Worm (Caenorhabditis elegans) whole organism, midembryonic: ENCODE data around the gene B0024.11.

Experiments used
- flt-1 ChIP-seq: fragments of 200-800 bp; sonication (Bioruptor generic); IDR thresholded peaks from 2 replicates; pipeline ENCODE4 v1.3.6; 2022; ENCODE audit warnings: missing genetic modification characterization, missing compliant biosample characterization
- med-1 ChIP-seq: sonication (generic microtip); optimal IDR thresholded peaks from 2 replicates; lab custom pipeline; 2017; ENCODE audit warnings: missing genetic modification characterization, mild to moderate bottlenecking, missing compliant biosample characterization, antibody characterized with exemption, missing genetic modification reagents; ENCODE audit not compliant: insufficient read depth
- ref-1 ChIP-seq: fragments of 200-800 bp; sonication (Bioruptor generic); conservative IDR thresholded peaks from 2 replicates; pipeline ENCODE4 v1.3.6; 2022; ENCODE audit warnings: missing genetic modification reagents, missing genetic modification characterization, missing compliant biosample characterization
- ztf-23 ChIP-seq: fragments of 200-800 bp; sonication (Bioruptor generic); IDR thresholded peaks from 2 replicates; pipeline ENCODE4 v1.3.6; 2022; ENCODE audit warnings: missing genetic modification reagents, missing genetic modification characterization, missing compliant biosample characterization
- ztf-29 ChIP-seq: fragments of 200-800 bp; sonication (Bioruptor generic); IDR thresholded peaks from 2 replicates; pipeline ENCODE4 v1.3.6; 2022; ENCODE audit warnings: missing genetic modification reagents, missing genetic modification characterization, missing compliant biosample characterization

- TF ChIP-seq flt-1 (GFP tag; lab: Robert Waterston, UW) (no peak), ztf-29 (GFP tag; lab: Robert Waterston, UW) (no peak), ztf-23 (GFP tag; lab: Robert Waterston, UW) (no peak), med-1 (GFP tag; lab: Kevin White, UChicago) (no peak), ref-1 (GFP tag; lab: Robert Waterston, UW) (no peak)
Measured at ce11 chrV:10350054-10350453, 30.7 kb upstream of the B0024.11 start, which contains the start of gene K07C5.9.
